Worm (Caenorhabditis elegans) whole organism, young adult: Measurements from ENCODE around the gene ZK1127.4.
"Not testable (repeated sequence)": the region's sequence is repeated elsewhere in the genome, so short reads cannot be mapped to it uniquely, and the experiment has no call there.

Experiments
- attf-5 ChIP-seq: fragments of 200-800 bp; sonication (Bioruptor generic); optimal IDR thresholded peaks from 2 replicates; lab custom pipeline; 2018; ENCODE audit warnings: mild to moderate bottlenecking, missing genetic modification characterization, missing compliant biosample characterization
- fkh-3 ChIP-seq: sonication (generic microtip); optimal IDR thresholded peaks from 2 replicates; lab custom pipeline; 2016; ENCODE audit warnings: mild to moderate bottlenecking, missing genetic modification characterization, missing compliant biosample characterization
- hsf-1 ChIP-seq: fragments of 200-800 bp; sonication (Bioruptor generic); IDR thresholded peaks from 2 replicates; pipeline ENCODE4 v1.3.6; 2022; ENCODE audit warnings: missing genetic modification reagents, missing genetic modification characterization, missing compliant biosample characterization
- lin-26 ChIP-seq: fragments of 200-800 bp; sonication (Bioruptor generic); IDR thresholded peaks from 2 replicates; pipeline ENCODE4 v1.3.6; 2022; ENCODE audit warnings: missing genetic modification reagents, missing genetic modification characterization, missing compliant biosample characterization
- unc-62 ChIP-seq: fragments of 150-350 bp; optimal IDR thresholded peaks from 2 replicates; lab custom pipeline; 2014; ENCODE audit warnings: missing biosample characterization, missing genetic modification reagents, missing genetic modification characterization

ce11 chrII:7088283-7088682 lies 34.5 kb downstream of the ZK1127.4 start:
- not testable (repeated sequence) for TF ChIP-seq lin-26 (GFP tag; lab: Robert Waterston, UW); unc-62; fkh-3 (tag; lab: Kevin White, UChicago); hsf-1 (GFP tag; lab: Robert Waterston, UW); attf-5 (GFP tag; lab: Kevin White, UChicago)
